Fruit fly (Drosophila melanogaster): ENCODE data around the gene Cpr65Ay.

DNA sequence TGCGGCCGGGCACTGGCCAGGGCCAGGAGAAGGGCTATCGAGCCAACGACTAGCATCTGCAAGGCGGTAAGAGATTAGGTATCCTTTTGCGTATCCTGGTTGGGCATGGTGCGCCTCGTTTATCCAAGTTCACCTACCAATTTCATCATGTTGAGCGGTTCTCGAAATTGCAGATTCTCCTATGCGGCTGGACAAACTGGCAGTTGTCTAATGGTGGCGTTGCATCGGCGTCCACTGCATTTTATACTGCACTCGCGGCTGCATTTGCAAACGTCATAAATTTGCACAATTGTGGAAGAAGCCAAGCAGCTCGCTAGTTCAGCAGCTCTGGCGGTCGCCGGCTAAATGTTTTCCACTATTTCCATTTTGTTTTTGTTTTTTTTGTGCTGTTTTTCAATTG is 5.9 kb downstream of the Cpr65Ay start, which contains the start of gene Acp65Aa:
- TF ChIP-seq psq (optimal IDR thresholded peaks at IDR 0.05) (no peak), Myc (optimal IDR thresholded peaks at IDR 0.05) (no peak), Sin3A (optimal IDR thresholded peaks at IDR 0.05) (no peak), insv (optimal IDR thresholded peaks at IDR 0.05) (no peak)
